Worm (Caenorhabditis elegans) whole organism, mixed stage, embryonic: ENCODE results near the gene cdf-2.

Source experiments
- elt-1 ChIP-seq: sonication (generic microtip); optimal IDR thresholded peaks from 2 replicates; lab custom pipeline; 2017; ENCODE audit warnings: missing genetic modification characterization, mild to moderate bottlenecking, missing compliant biosample characterization, antibody characterized with exemption, moderate library complexity, borderline replicate concordance; ENCODE audit not compliant: insufficient read depth
- hlh-1 ChIP-seq: fragments of 150-350 bp; optimal IDR thresholded peaks from 2 replicates; lab custom pipeline; 2014; ENCODE audit warnings: missing biosample characterization, missing genetic modification reagents, missing genetic modification characterization
- lsy-2 ChIP-seq: fragments of 150-350 bp; optimal IDR thresholded peaks from 2 replicates; lab custom pipeline; 2014; ENCODE audit warnings: missing biosample characterization, missing genetic modification characterization
- mep-1 ChIP-seq: fragments of 150-350 bp; optimal IDR thresholded peaks from 2 replicates; lab custom pipeline; 2017; ENCODE audit warnings: missing biosample characterization, missing genetic modification reagents, missing genetic modification characterization, inconsistent platforms
- mls-2 ChIP-seq: sonication (generic microtip); optimal IDR thresholded peaks from 2 replicates; lab custom pipeline; 2016; ENCODE audit warnings: mild to moderate bottlenecking, missing genetic modification characterization, moderate library complexity, missing compliant biosample characterization
- unc-120 ChIP-seq: sonication (generic microtip); optimal IDR thresholded peaks from 2 replicates; lab custom pipeline; 2017; ENCODE audit warnings: missing genetic modification characterization, missing compliant biosample characterization; ENCODE audit not compliant: poor library complexity, severe bottlenecking
- unc-39 ChIP-seq: fragments of 150-350 bp; optimal IDR thresholded peaks from 2 replicates; lab custom pipeline; 2014; ENCODE audit warnings: missing biosample characterization, missing genetic modification characterization
- unc-62 ChIP-seq: fragments of 150-350 bp; optimal IDR thresholded peaks from 2 replicates; lab custom pipeline; 2014; ENCODE audit warnings: missing biosample characterization, missing genetic modification reagents, missing genetic modification characterization
- ztf-11 ChIP-seq: fragments of 150-350 bp; optimal IDR thresholded peaks from 2 replicates; lab custom pipeline; 2014; ENCODE audit warnings: missing biosample characterization, missing genetic modification characterization

DNA sequence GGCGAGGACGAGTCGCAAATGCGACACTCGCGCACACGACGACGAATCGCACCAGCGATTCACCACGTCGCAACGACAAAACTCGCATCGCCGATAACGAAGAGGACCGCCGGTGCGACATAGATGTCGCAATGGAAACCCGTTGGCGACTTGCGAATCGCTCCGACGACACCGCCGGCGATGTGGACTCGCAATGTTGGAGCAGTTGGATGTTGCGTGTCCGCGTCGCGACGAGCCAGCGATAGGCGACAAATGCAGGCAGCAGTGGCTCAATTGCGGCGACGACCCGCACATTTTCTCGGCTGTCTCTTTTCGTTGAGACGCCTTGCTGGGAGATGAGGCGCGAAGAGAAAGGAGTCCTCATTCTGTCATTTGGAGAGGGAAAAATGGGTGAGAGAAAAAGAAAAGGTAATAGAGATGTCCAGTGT lies 14.6 kb downstream of the cdf-2 start:
- TF ChIP-seq elt-1 (tag; lab: Kevin White, UChicago) (no peak), unc-120 (tag; lab: Kevin White, UChicago) (peak; percentile 40), unc-62 (peak; percentile 37), lsy-2 (no peak), mep-1 (no peak), unc-39 (tag; lab: Kevin White, UChicago) (no peak), mls-2 (tag; lab: Kevin White, UChicago) (peak; percentile 86), ztf-11 (tag; lab: Kevin White, UChicago) (peak; percentile 13), hlh-1 (no peak)
